Worm (Caenorhabditis elegans): ENCODE data around the gene grsp-2.

Gene grsp-2

ce11 chrIV:8830591-8830990 lies 14.5 kb downstream of the grsp-2 start, which contains the start of gene T28C6.8 (continued):
- TF ChIP-seq ztf-4 (tag; optimal IDR thresholded peaks at IDR 0.05), result no peak

ce11 chrIV:8840161-8840765 lies 24.1 kb downstream of the grsp-2 start, which contains the start of the genes T28C6.11 and T11B7.1:
Gene T28C6.11, minus strand, starts transcription at chrIV:8840261.
Gene T11B7.1, plus strand, starts transcription at chrIV:8840715.
- TF ChIP-seq nhr-85 (tag) (no peak), unc-30 (tag; optimal IDR thresholded peaks at IDR 0.05) (no peak), lin-14 (GFP tag; optimal IDR thresholded peaks at IDR 0.05) (no peak), ceh-88 (GFP tag; IDR thresholded peaks at IDR 0.05) (no peak), egl-27 (tag; optimal IDR thresholded peaks at IDR 0.05) (no peak), lin-39 (tag; optimal IDR thresholded peaks at IDR 0.05) (no peak), nhr-19 (GFP tag; conservative IDR thresholded peaks at IDR 0.05) (no peak), egl-13 (tag; optimal IDR thresholded peaks at IDR 0.05) (no peak), F16B12.6 (tag; optimal IDR thresholded peaks at IDR 0.05) (no peak), skn-1 (tag; optimal IDR thresholded peaks at IDR 0.05) (no peak), C16A3.4 (tag; optimal IDR thresholded peaks at IDR 0.05) (no peak), efl-3 (GFP tag; optimal IDR thresholded peaks at IDR 0.05) (no peak), nhr-237 (tag; optimal IDR thresholded peaks at IDR 0.05) (no peak), ceh-8 (GFP tag; optimal IDR thresholded peaks at IDR 0.05) (no peak), blmp-1 (tag; optimal IDR thresholded peaks at IDR 0.05) (no peak), dsc-1 (tag; optimal IDR thresholded peaks at IDR 0.05) (no peak), pqm-1 (tag; optimal IDR thresholded peaks at IDR 0.05) (no peak), unc-86 (tag; optimal IDR thresholded peaks at IDR 0.05) (no peak), fos-1 (tag; optimal IDR thresholded peaks at IDR 0.05) (no peak)

DNA sequence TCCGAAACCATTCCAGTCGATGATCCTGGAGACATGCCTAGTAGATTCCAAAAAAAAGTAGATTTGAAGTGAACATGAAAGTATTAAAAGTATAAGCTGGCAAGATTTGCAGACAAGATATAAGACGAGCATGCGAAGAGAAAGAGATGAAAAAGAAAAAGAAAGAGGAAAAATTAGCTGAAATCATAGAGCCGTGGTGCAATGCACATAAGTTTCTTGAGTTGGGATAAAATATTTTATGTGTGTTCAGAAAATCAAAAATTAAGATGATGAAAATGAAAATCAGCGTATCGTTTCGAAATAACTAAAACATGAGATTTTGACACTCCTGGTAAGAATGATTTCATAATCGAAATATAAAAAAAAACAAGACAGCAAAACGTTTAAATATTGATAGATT lies 28.3 kb downstream of the grsp-2 start, which contains the start of gene T11B7.2:
TSS of gene T11B7.2 (minus strand) at position 101 of the 400 bp plus-strand sequence.
- TF ChIP-seq mef-2 (tag; optimal IDR thresholded peaks at IDR 0.05) (no peak), efl-1 (optimal IDR thresholded peaks at IDR 0.05) (no peak), efl-1 (GFP tag; optimal IDR thresholded peaks at IDR 0.05 in 1 of 2) (peak in 1 of 2 experiments; percentile 11), vab-15 (tag; optimal IDR thresholded peaks at IDR 0.05) (no peak), isw-1 (GFP tag; IDR thresholded peaks at IDR 0.05) (no peak), dsc-1 (tag; optimal IDR thresholded peaks at IDR 0.05) (peak; percentile 1)

DNA sequence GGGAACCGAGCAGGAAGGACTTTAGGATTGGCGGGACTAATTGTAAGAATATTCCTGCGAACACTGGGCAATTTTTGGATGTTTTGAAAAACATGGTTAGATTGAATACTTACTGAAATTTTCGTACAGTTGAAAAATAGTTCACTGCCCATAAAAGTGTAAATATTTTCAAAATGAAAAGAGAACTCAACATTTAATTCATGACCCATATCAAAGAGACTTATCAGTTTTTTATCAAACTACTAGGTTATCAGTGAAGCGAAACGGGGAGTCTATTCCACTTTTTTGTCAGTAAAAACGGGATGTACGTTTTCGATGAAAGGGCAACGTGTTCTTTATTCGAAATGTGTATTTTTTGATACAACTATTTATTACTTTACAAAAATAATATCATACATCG lies 29.8 kb downstream of the grsp-2 start:
- peak; percentile 68 for TF ChIP-seq elt-2 (tag; optimal IDR thresholded peaks at IDR 0.05)
- TF ChIP-seq efl-1 (optimal IDR thresholded peaks at IDR 0.05), result no peak
- TF ChIP-seq efl-1 (GFP tag; optimal IDR thresholded peaks at IDR 0.05 in 1 of 2), result peak in 1 of 2 experiments; percentile 50
- no peak for TF ChIP-seq ceh-88 (GFP tag; IDR thresholded peaks at IDR 0.05)
- TF ChIP-seq egl-13 (tag; optimal IDR thresholded peaks at IDR 0.05), result no peak

- TF ChIP-seq ceh-88 (GFP tag; IDR thresholded peaks at IDR 0.05) (no peak), irx-1 (tag; optimal IDR thresholded peaks at IDR 0.05) (no peak), ets-5 (GFP tag; IDR thresholded peaks at IDR 0.05) (no peak), C16A3.4 (tag; optimal IDR thresholded peaks at IDR 0.05) (no peak), fkh-10 (GFP tag; optimal IDR thresholded peaks at IDR 0.05) (no peak), mef-2 (tag; optimal IDR thresholded peaks at IDR 0.05) (no peak), rnt-1 (tag; optimal IDR thresholded peaks at IDR 0.05) (no peak), isw-1 (GFP tag; IDR thresholded peaks at IDR 0.05) (no peak), lin-39 (tag; optimal IDR thresholded peaks at IDR 0.05) (no peak), ceh-8 (GFP tag; optimal IDR thresholded peaks at IDR 0.05) (no peak), fos-1 (tag; optimal IDR thresholded peaks at IDR 0.05) (no peak), sox-4 (tag; optimal IDR thresholded peaks at IDR 0.05) (no peak), mdl-1 (tag; optimal IDR thresholded peaks at IDR 0.05) (no peak), elt-2 (tag; optimal IDR thresholded peaks at IDR 0.05) (no peak)
Observed at ce11 chrIV:8847918-8848317, 31.8 kb downstream of the grsp-2 start, which contains the start of gene col-118. Gene col-118, plus strand, starts transcription at chrIV:8848218.

ce11 chrIV:8848983-8849382 lies 32.9 kb downstream of the grsp-2 start:
- TF ChIP-seq Y116A8C.19 (tag; optimal IDR thresholded peaks at IDR 0.05; ENCODE audit: borderline replicate concordance) (no peak), irx-1 (tag; optimal IDR thresholded peaks at IDR 0.05) (no peak), C04F5.9 (tag; optimal IDR thresholded peaks at IDR 0.05) (no peak), mdl-1 (tag; optimal IDR thresholded peaks at IDR 0.05) (no peak), sox-4 (tag; optimal IDR thresholded peaks at IDR 0.05) (no peak), mab-9 (GFP tag; IDR thresholded peaks at IDR 0.05) (no peak), efl-1 (optimal IDR thresholded peaks at IDR 0.05) (no peak), efl-1 (GFP tag; optimal IDR thresholded peaks at IDR 0.05 in 1 of 2) (peak in 1 of 2 experiments; percentile 56), efl-3 (GFP tag; optimal IDR thresholded peaks at IDR 0.05) (no peak), lsy-2 (tag; optimal IDR thresholded peaks at IDR 0.05) (no peak)

Data from whole organism, L1 larva.